Worm (Caenorhabditis elegans) whole organism, late embryonic: ENCODE data around the gene hsd-2.

Experiments used
- F13H6.1 ChIP-seq: sonication (generic microtip); optimal IDR thresholded peaks from 2 replicates; lab custom pipeline; 2016; ENCODE audit warnings: missing genetic modification characterization, missing compliant biosample characterization
- K02D7.2 ChIP-seq: sonication (generic microtip); optimal IDR thresholded peaks from 2 replicates; lab custom pipeline; 2017; ENCODE audit warnings: mild to moderate bottlenecking, missing genetic modification characterization, missing compliant biosample characterization
- K09A11.1 ChIP-seq: sonication (generic microtip); optimal IDR thresholded peaks from 2 replicates; lab custom pipeline; 2017; ENCODE audit warnings: antibody characterized with exemption, mild to moderate bottlenecking, missing genetic modification characterization, missing compliant biosample characterization; ENCODE audit not compliant: insufficient read depth
- T23F11.4 ChIP-seq: fragments of 200-800 bp; sonication (Bioruptor generic); optimal IDR thresholded peaks from 2 replicates; lab custom pipeline; 2018; ENCODE audit warnings: mild to moderate bottlenecking, missing genetic modification characterization, missing compliant biosample characterization
- ahr-1 ChIP-seq: sonication (generic microtip); optimal IDR thresholded peaks from 2 replicates; lab custom pipeline; 2016; ENCODE audit warnings: missing genetic modification characterization, missing compliant biosample characterization
- ceh-14 ChIP-seq: sonication (generic microtip); optimal IDR thresholded peaks from 2 replicates; lab custom pipeline; 2016; ENCODE audit warnings: missing genotype, missing genetic modification characterization, missing compliant biosample characterization
- ceh-18 ChIP-seq: sonication (generic microtip); optimal IDR thresholded peaks from 2 replicates; lab custom pipeline; 2016; ENCODE audit warnings: missing genetic modification characterization, missing compliant biosample characterization
- ceh-19 ChIP-seq: fragments of 200-800 bp; sonication (Bioruptor generic); optimal IDR thresholded peaks from 2 replicates; lab custom pipeline; 2018; ENCODE audit warnings: mild to moderate bottlenecking, missing genetic modification characterization, missing compliant biosample characterization
- ceh-2 ChIP-seq: sonication (generic microtip); optimal IDR thresholded peaks from 2 replicates; lab custom pipeline; 2016; ENCODE audit warnings: missing genotype, missing genetic modification characterization, missing compliant biosample characterization
- ceh-31 ChIP-seq: sonication (generic microtip); optimal IDR thresholded peaks from 2 replicates; lab custom pipeline; 2016; ENCODE audit warnings: missing genetic modification characterization, missing compliant biosample characterization
- ceh-34 ChIP-seq: sonication (generic microtip); optimal IDR thresholded peaks from 2 replicates; lab custom pipeline; 2016; ENCODE audit warnings: mild to moderate bottlenecking, missing genetic modification characterization, missing compliant biosample characterization
- ceh-6 ChIP-seq: fragments of 200-800 bp; sonication (Bioruptor generic); optimal IDR thresholded peaks from 2 replicates; lab custom pipeline; 2018; ENCODE audit warnings: mild to moderate bottlenecking, missing genetic modification characterization, missing compliant biosample characterization
- dmd-4 ChIP-seq: sonication (generic microtip); optimal IDR thresholded peaks from 2 replicates; lab custom pipeline; 2016; ENCODE audit warnings: borderline replicate concordance, missing genetic modification characterization, missing compliant biosample characterization
- dve-1 ChIP-seq: sonication (generic microtip); optimal IDR thresholded peaks from 2 replicates; lab custom pipeline; 2017; ENCODE audit warnings: antibody characterized with exemption, mild to moderate bottlenecking, missing genetic modification characterization, missing compliant biosample characterization
- elt-2 ChIP-seq: sonication (generic microtip); optimal IDR thresholded peaks from 2 replicates; lab custom pipeline; 2016; ENCODE audit warnings: missing genetic modification reagents, missing genetic modification characterization, missing compliant biosample characterization
- ets-4 ChIP-seq: sonication (generic microtip); optimal IDR thresholded peaks from 2 replicates; lab custom pipeline; 2016; ENCODE audit warnings: missing genetic modification characterization, missing compliant biosample characterization
- eyg-1 ChIP-seq: sonication (generic microtip); optimal IDR thresholded peaks from 2 replicates; lab custom pipeline; 2016; ENCODE audit warnings: missing genotype, missing genetic modification characterization, missing compliant biosample characterization
- fax-1 ChIP-seq: sonication (generic microtip); optimal IDR thresholded peaks from 2 replicates; lab custom pipeline; 2016; ENCODE audit warnings: missing genotype, missing genetic modification characterization, missing compliant biosample characterization
- fkh-6 ChIP-seq: sonication (generic microtip); optimal IDR thresholded peaks from 2 replicates; lab custom pipeline; 2016; ENCODE audit warnings: missing genetic modification characterization, missing compliant biosample characterization
- hlh-15 ChIP-seq: sonication (generic microtip); optimal IDR thresholded peaks from 2 replicates; lab custom pipeline; 2016; ENCODE audit warnings: missing genetic modification characterization, missing compliant biosample characterization
- hlh-30 ChIP-seq: sonication (generic microtip); optimal IDR thresholded peaks from 2 replicates; lab custom pipeline; 2017; ENCODE audit warnings: antibody characterized with exemption, missing genetic modification characterization, missing compliant biosample characterization; ENCODE audit not compliant: insufficient read depth
- hlh-6 ChIP-seq: sonication (generic microtip); optimal IDR thresholded peaks from 2 replicates; lab custom pipeline; 2016; ENCODE audit warnings: missing genotype, missing genetic modification characterization, missing compliant biosample characterization
- lim-6 ChIP-seq: sonication (generic microtip); optimal IDR thresholded peaks from 2 replicates; lab custom pipeline; 2016; ENCODE audit warnings: missing genetic modification characterization, missing compliant biosample characterization
- lin-11 ChIP-seq: fragments of 200-800 bp; sonication (Bioruptor generic); optimal IDR thresholded peaks from 2 replicates; lab custom pipeline; 2018; ENCODE audit warnings: mild to moderate bottlenecking, missing genetic modification characterization, missing compliant biosample characterization
- madf-2 ChIP-seq: sonication (generic microtip); optimal IDR thresholded peaks from 2 replicates; lab custom pipeline; 2017; ENCODE audit warnings: missing genetic modification characterization, missing compliant biosample characterization
- npax-4 ChIP-seq: sonication (generic microtip); optimal IDR thresholded peaks from 2 replicates; lab custom pipeline; 2016; ENCODE audit warnings: missing genetic modification characterization, missing compliant biosample characterization
- odd-2 ChIP-seq: sonication (generic microtip); optimal IDR thresholded peaks from 2 replicates; lab custom pipeline; 2017; ENCODE audit warnings: antibody characterized with exemption, mild to moderate bottlenecking, missing genetic modification characterization, missing compliant biosample characterization
- pat-9 ChIP-seq: fragments of 200-800 bp; sonication (Bioruptor generic); optimal IDR thresholded peaks from 2 replicates; lab custom pipeline; 2018; ENCODE audit warnings: mild to moderate bottlenecking, missing genetic modification characterization, moderate library complexity, missing compliant biosample characterization
- pha-4 ChIP-seq: fragments of 150-350 bp; optimal IDR thresholded peaks from 2 replicates; lab custom pipeline; 2018; ENCODE audit warnings: missing biosample characterization, missing genetic modification reagents, missing genetic modification characterization
- sdc-2 ChIP-seq: sonication (generic microtip); optimal IDR thresholded peaks from 2 replicates; lab custom pipeline; 2016; ENCODE audit warnings: missing genotype, missing genetic modification characterization, missing compliant biosample characterization
- sox-4 ChIP-seq: sonication (generic microtip); optimal IDR thresholded peaks from 2 replicates; lab custom pipeline; 2017; ENCODE audit warnings: mild to moderate bottlenecking, missing genetic modification characterization, inconsistent platforms, missing compliant biosample characterization
- tbx-7 ChIP-seq: sonication (generic microtip); optimal IDR thresholded peaks from 2 replicates; lab custom pipeline; 2016; ENCODE audit warnings: missing genotype, missing genetic modification characterization, missing compliant biosample characterization
- unc-3 ChIP-seq, 2 experiments: fragments of 200-800 bp in 1 of 2; sonication (Bioruptor generic) in 1 of 2; sonication (generic microtip) in 1 of 2; conservative IDR thresholded peaks in 1 of 2; optimal IDR thresholded peaks in 1 of 2; 2 replicates each; pipeline versions ENCODE4 v1.3.6 to Lab custom; 2016 to 2022; ENCODE audit warnings: missing compliant biosample characterization in 2 of 2, missing genetic modification characterization in 2 of 2, missing genetic modification reagents in 1 of 2
- zip-5 ChIP-seq: sonication (generic microtip); optimal IDR thresholded peaks from 2 replicates; lab custom pipeline; 2016; ENCODE audit warnings: missing genetic modification characterization, missing compliant biosample characterization
- ztf-16 ChIP-seq: sonication (generic microtip); optimal IDR thresholded peaks from 2 replicates; lab custom pipeline; 2017; ENCODE audit warnings: missing genetic modification characterization, missing compliant biosample characterization

hsd-2 gene

ce11 chrX:4998875-4999274 is 6.2 kb upstream of the hsd-2 start, which contains the start of gene set-30:
Gene set-30, plus strand, starts transcription at chrX:4999270.
- TF ChIP-seq ceh-2 (tag; lab: Kevin White, UChicago) (no peak), dmd-4 (tag; lab: Kevin White, UChicago) (no peak), zip-5 (tag; lab: Kevin White, UChicago) (no peak), T23F11.4 (no peak), ceh-34 (tag; lab: Kevin White, UChicago) (peak; percentile 7), unc-3 (GFP tag; conservative IDR thresholded peaks at IDR 0.05; lab: Robert Waterston, UW) (no peak), unc-3 (tag; optimal IDR thresholded peaks at IDR 0.05; lab: Kevin White, UChicago) (no peak), dve-1 (tag; lab: Kevin White, UChicago) (no peak), ceh-14 (no peak), ceh-18 (tag; lab: Kevin White, UChicago) (no peak), ahr-1 (tag; lab: Kevin White, UChicago) (no peak), fkh-6 (tag; lab: Kevin White, UChicago) (no peak), K02D7.2 (tag; lab: Kevin White, UChicago) (no peak), sox-4 (no peak), eyg-1 (tag; lab: Kevin White, UChicago) (no peak), sdc-2 (peak; percentile 38), hlh-6 (tag; lab: Kevin White, UChicago) (peak; percentile 26), fax-1 (tag; lab: Kevin White, UChicago) (no peak), pha-4 (tag; lab: Kevin White, UChicago) (no peak), hlh-15 (no peak), npax-4 (tag; lab: Kevin White, UChicago) (no peak), tbx-7 (no peak), ztf-16 (tag; lab: Kevin White, UChicago) (no peak), ceh-31 (tag; lab: Kevin White, UChicago) (no peak)

ce11 chrX:5006972-5007371 is 1.9 kb downstream of the hsd-2 start:
- TF ChIP-seq unc-3 (GFP tag; conservative IDR thresholded peaks at IDR 0.05; lab: Robert Waterston, UW) = no peak
- TF ChIP-seq unc-3 (tag; optimal IDR thresholded peaks at IDR 0.05; lab: Kevin White, UChicago) = no peak
- TF ChIP-seq elt-2 (tag; lab: Kevin White, UChicago) = peak; percentile 41
- TF ChIP-seq K09A11.1 (tag; lab: Kevin White, UChicago) = no peak
- TF ChIP-seq dmd-4 (tag; lab: Kevin White, UChicago) = no peak

ce11 chrX:5009000-5009399 is 4.0 kb downstream of the hsd-2 start, which contains the start of gene hsd-3:
Gene hsd-3, plus strand, starts transcription at chrX:5009300.
- TF ChIP-seq T23F11.4 (no peak), hlh-15 (no peak), pat-9 (tag; lab: Kevin White, UChicago) (no peak), ceh-2 (tag; lab: Kevin White, UChicago) (no peak), F13H6.1 (tag; lab: Kevin White, UChicago) (no peak), npax-4 (tag; lab: Kevin White, UChicago) (no peak), lin-11 (tag; lab: Kevin White, UChicago) (no peak), dmd-4 (tag; lab: Kevin White, UChicago) (no peak), lim-6 (tag; lab: Kevin White, UChicago) (no peak), ceh-18 (tag; lab: Kevin White, UChicago) (no peak), ceh-6 (no peak), eyg-1 (tag; lab: Kevin White, UChicago) (no peak)

ce11 chrX:5013826-5014225 is 8.8 kb downstream of the hsd-2 start, which contains the start of gene ZC449.7:
Gene ZC449.7, plus strand, starts transcription at chrX:5014074.
- TF ChIP-seq zip-5 (tag; lab: Kevin White, UChicago) (no peak), pha-4 (tag; lab: Kevin White, UChicago) (no peak), madf-2 (tag; lab: Kevin White, UChicago) (no peak), ets-4 (tag; lab: Kevin White, UChicago) (no peak), hlh-30 (tag; lab: Kevin White, UChicago) (no peak), hlh-6 (tag; lab: Kevin White, UChicago) (no peak), odd-2 (tag; lab: Kevin White, UChicago) (no peak), npax-4 (tag; lab: Kevin White, UChicago) (no peak), ceh-19 (GFP tag; lab: Kevin White, UChicago) (no peak), ahr-1 (tag; lab: Kevin White, UChicago) (no peak), K09A11.1 (tag; lab: Kevin White, UChicago) (no peak)
